Fruit fly (Drosophila melanogaster) whole organism, embryonic: Measurements from ENCODE around the gene CG13654.
A peak's percentile ranks its signal among the peaks of the same experiment; 100 is the strongest.

ENCODE experiments used
- Abd-B ChIP-seq: fragments of 200-800 bp; sonication (Bioruptor generic); optimal IDR thresholded peaks from 2 replicates; lab custom pipeline; 2018; ENCODE audit warnings: missing biosample characterization, mild to moderate bottlenecking, missing genetic modification characterization, moderate library complexity
- Atf-2 ChIP-seq: fragments of 200-800 bp; sonication (Bioruptor generic); optimal IDR thresholded peaks from 2 replicates; lab custom pipeline; 2016; ENCODE audit warnings: missing biosample characterization, missing genetic modification characterization
- Atf3 ChIP-seq: fragments of 200-800 bp; sonication (Bioruptor generic); optimal IDR thresholded peaks from 3 replicates; lab custom pipeline; 2016; ENCODE audit warnings: missing biosample characterization, missing genetic modification characterization
- Awh ChIP-seq: fragments of 200-800 bp; sonication (Bioruptor generic); IDR thresholded peaks from 2 replicates; pipeline ENCODE4, ENCODE4 v1.3.6; 2022; ENCODE audit warnings: missing biosample characterization, missing genetic modification characterization
- B-H1 ChIP-seq: fragments of 200-800 bp; sonication (Bioruptor generic); IDR thresholded peaks from 3 replicates; pipeline ENCODE4 v1.3.6; 2022; ENCODE audit warnings: missing biosample characterization, missing genetic modification characterization
- BEAF-32 ChIP-seq: fragments of 200-800 bp; sonication (Bioruptor generic); optimal IDR thresholded peaks from 3 replicates; lab custom pipeline; 2017; ENCODE audit warnings: missing biosample characterization, missing genetic modification characterization, mild to moderate bottlenecking, moderate library complexity, missing genetic modification reagents
- Bgb ChIP-seq: fragments of 200-800 bp; sonication (Bioruptor generic); IDR thresholded peaks from 2 replicates; pipeline ENCODE4 v1.3.6; 2022; ENCODE audit warnings: missing biosample characterization, missing genetic modification characterization; ENCODE audit not compliant: partially characterized antibody
- CG10366 ChIP-seq: fragments of 200-800 bp; sonication (Bioruptor generic); IDR thresholded peaks from 2 replicates; pipeline ENCODE4 v1.3.6; 2022; ENCODE audit warnings: missing biosample characterization, missing genetic modification characterization
- CG11085 ChIP-seq: fragments of 200-800 bp; sonication (Bioruptor generic); IDR thresholded peaks from 2 replicates; pipeline ENCODE4 v1.3.6; 2022; ENCODE audit warnings: missing biosample characterization, missing genetic modification characterization
- CG11696 ChIP-seq: fragments of 200-800 bp; sonication (Bioruptor generic); IDR thresholded peaks from 2 replicates; pipeline ENCODE4 v1.3.6; 2022; ENCODE audit warnings: missing biosample characterization, missing genetic modification characterization
- CG16815 ChIP-seq: fragments of 200-800 bp; sonication (Bioruptor generic); optimal IDR thresholded peaks from 3 replicates; lab custom pipeline; 2017; ENCODE audit warnings: missing biosample characterization, mild to moderate bottlenecking, missing genetic modification characterization
- CG16863 ChIP-seq: fragments of 200-800 bp; sonication (Bioruptor generic); optimal IDR thresholded peaks from 3 replicates; lab custom pipeline; 2016; ENCODE audit warnings: missing biosample characterization, missing genetic modification characterization
- CG17802 ChIP-seq: fragments of 200-800 bp; sonication (Bioruptor generic); optimal IDR thresholded peaks from 2 replicates; lab custom pipeline; 2018; ENCODE audit warnings: missing biosample characterization, mild to moderate bottlenecking, missing genetic modification characterization, moderate library complexity
- CG18262 ChIP-seq: fragments of 200-800 bp; optimal IDR thresholded peaks from 3 replicates; lab custom pipeline; 2019; ENCODE audit warnings: missing biosample characterization, mild to moderate bottlenecking, missing genetic modification characterization, moderate library complexity
- CG2712 ChIP-seq: fragments of 200-800 bp; optimal IDR thresholded peaks from 3 replicates; lab custom pipeline; 2019; ENCODE audit warnings: missing biosample characterization, mild to moderate bottlenecking, missing genetic modification characterization, moderate library complexity
- CG2889 ChIP-seq: fragments of 200-800 bp; sonication (Bioruptor generic); IDR thresholded peaks from 3 replicates; pipeline ENCODE4 v1.3.6; 2022; ENCODE audit warnings: missing biosample characterization, missing genetic modification characterization
- CG33557 ChIP-seq: fragments of 200-800 bp; sonication (Bioruptor generic); optimal IDR thresholded peaks from 2 replicates; lab custom pipeline; 2019; ENCODE audit warnings: missing biosample characterization, mild to moderate bottlenecking, missing genetic modification characterization, moderate library complexity
- CG3407 ChIP-seq: fragments of 200-800 bp; sonication (Bioruptor generic); optimal IDR thresholded peaks from 2 replicates; lab custom pipeline; 2018; ENCODE audit warnings: missing biosample characterization, mild to moderate bottlenecking, missing genetic modification characterization
- CG6813 ChIP-seq: fragments of 200-800 bp; sonication (Bioruptor generic); optimal IDR thresholded peaks from 2 replicates; lab custom pipeline; 2017; ENCODE audit warnings: missing biosample characterization, missing genetic modification characterization, mild to moderate bottlenecking, moderate library complexity, missing genetic modification reagents
- CG9437 ChIP-seq: fragments of 200-800 bp; sonication (Bioruptor generic); optimal IDR thresholded peaks from 2 replicates; lab custom pipeline; 2018; ENCODE audit warnings: missing biosample characterization, mild to moderate bottlenecking, missing genetic modification characterization
- D19B ChIP-seq: fragments of 200-800 bp; sonication (Bioruptor generic); optimal IDR thresholded peaks from 2 replicates; lab custom pipeline; 2017; ENCODE audit warnings: missing biosample characterization, mild to moderate bottlenecking, missing genetic modification characterization
- Dref ChIP-seq: fragments of 200-800 bp; sonication (Bioruptor generic); IDR thresholded peaks from 2 replicates; pipeline ENCODE4 v1.3.6; 2022; ENCODE audit warnings: missing biosample characterization, missing genetic modification characterization
- Gug ChIP-seq: fragments of 200-800 bp; sonication (Bioruptor generic); IDR thresholded peaks from 4 replicates; pipeline ENCODE4 v1.3.6; 2022; ENCODE audit warnings: missing biosample characterization, missing genetic modification characterization
- HLH3B ChIP-seq: fragments of 200-800 bp; sonication (Bioruptor generic); IDR thresholded peaks from 2 replicates; pipeline ENCODE4 v1.3.6; 2022; ENCODE audit warnings: missing biosample characterization, missing genetic modification characterization
- Hand ChIP-seq: fragments of 200-800 bp; sonication (Bioruptor generic); optimal IDR thresholded peaks from 2 replicates; lab custom pipeline; 2017; ENCODE audit warnings: mild to moderate bottlenecking, missing biosample characterization, missing genetic modification reagents, missing genetic modification characterization
- Max ChIP-seq: fragments of 200-800 bp; sonication (Bioruptor generic); optimal IDR thresholded peaks from 2 replicates; lab custom pipeline; 2016; ENCODE audit warnings: missing biosample characterization, mild to moderate bottlenecking, missing genetic modification characterization
- Taf1 ChIP-seq: fragments of 200-800 bp; sonication (Bioruptor generic); IDR thresholded peaks from 2 replicates; pipeline ENCODE4 v1.3.6; 2022; ENCODE audit warnings: missing biosample characterization, missing genetic modification characterization
- YL-1 ChIP-seq: fragments of 200-800 bp; sonication (Bioruptor generic); optimal IDR thresholded peaks from 3 replicates; lab custom pipeline; 2017; ENCODE audit warnings: missing biosample characterization, mild to moderate bottlenecking, missing genetic modification characterization
- abd-A ChIP-seq: fragments of 200-800 bp; sonication (Bioruptor generic); optimal IDR thresholded peaks from 3 replicates; lab custom pipeline; 2019; ENCODE audit warnings: missing biosample characterization, mild to moderate bottlenecking, missing genetic modification characterization, moderate library complexity
- bab2 ChIP-seq: fragments of 200-800 bp; sonication (Bioruptor generic); optimal IDR thresholded peaks from 2 replicates; lab custom pipeline; 2016; ENCODE audit warnings: missing biosample characterization, missing genetic modification characterization
- cas ChIP-seq: fragments of 200-800 bp; sonication (Bioruptor generic); IDR thresholded peaks from 2 replicates; pipeline ENCODE4 v1.3.6; 2022; ENCODE audit warnings: missing biosample characterization, missing genetic modification characterization
- caup ChIP-seq: fragments of 200-800 bp; sonication (Bioruptor generic); optimal IDR thresholded peaks from 3 replicates; lab custom pipeline; 2017; ENCODE audit warnings: missing biosample characterization, mild to moderate bottlenecking, missing genetic modification characterization, moderate library complexity; ENCODE audit not compliant: severe bottlenecking
- chinmo ChIP-seq: fragments of 200-800 bp; sonication (Bioruptor generic); IDR thresholded peaks from 4 replicates; pipeline ENCODE4 v1.3.6; 2022; ENCODE audit warnings: missing biosample characterization, missing genetic modification characterization; ENCODE audit not compliant: partially characterized antibody
- croc ChIP-seq: fragments of 200-800 bp; sonication (Bioruptor generic); conservative IDR thresholded peaks from 3 replicates; pipeline ENCODE4 v1.3.6; 2022; ENCODE audit warnings: missing biosample characterization, missing genetic modification characterization
- dimm ChIP-seq: fragments of 200-800 bp; sonication (Bioruptor generic); IDR thresholded peaks from 2 replicates; pipeline ENCODE4 v1.3.6; 2022; ENCODE audit warnings: missing biosample characterization, missing genetic modification characterization
- gcm ChIP-seq: fragments of 200-800 bp; sonication (Bioruptor generic); optimal IDR thresholded peaks from 2 replicates; lab custom pipeline; 2019; ENCODE audit warnings: missing biosample characterization, mild to moderate bottlenecking, missing genetic modification characterization, moderate library complexity
- gem ChIP-seq: fragments of 200-800 bp; sonication (Bioruptor generic); optimal IDR thresholded peaks from 2 replicates; lab custom pipeline; 2019; ENCODE audit warnings: missing biosample characterization, mild to moderate bottlenecking, missing genetic modification characterization, moderate library complexity
- h ChIP-seq: fragments of >200 bp; optimal IDR thresholded peaks from 2 replicates; lab custom pipeline; 2017
- hth ChIP-seq: fragments of >200 bp; optimal IDR thresholded peaks from 2 replicates; lab custom pipeline; 2017; ENCODE audit warnings: inconsistent platforms
- klu ChIP-seq: fragments of 200-800 bp; sonication (Bioruptor generic); IDR thresholded peaks from 2 replicates; pipeline ENCODE4 v1.3.6; 2022; ENCODE audit warnings: missing biosample characterization, missing genetic modification characterization
- knrl ChIP-seq: fragments of 200-800 bp; sonication (Bioruptor generic); IDR thresholded peaks from 3 replicates; pipeline ENCODE4 v1.3.6; 2022; ENCODE audit warnings: missing biosample characterization, missing genetic modification characterization; ENCODE audit not compliant: partially characterized antibody
- pum ChIP-seq: fragments of 200-800 bp; sonication (Bioruptor generic); optimal IDR thresholded peaks from 2 replicates; lab custom pipeline; 2016; ENCODE audit warnings: missing biosample characterization, missing genetic modification characterization
- sima ChIP-seq: fragments of 200-800 bp; sonication (Bioruptor generic); optimal IDR thresholded peaks from 2 replicates; lab custom pipeline; 2016; ENCODE audit warnings: missing biosample characterization, missing genetic modification characterization
- so ChIP-seq: fragments of 200-800 bp; sonication (Bioruptor generic); IDR thresholded peaks from 3 replicates; pipeline ENCODE4 v1.3.6; 2022; ENCODE audit warnings: missing biosample characterization, missing genetic modification characterization
- sqz ChIP-seq: fragments of 200-800 bp; sonication (Bioruptor generic); optimal IDR thresholded peaks from 3 replicates; lab custom pipeline; 2018; ENCODE audit warnings: missing biosample characterization, mild to moderate bottlenecking, missing genetic modification characterization
- tap ChIP-seq: fragments of 200-800 bp; optimal IDR thresholded peaks from 3 replicates; lab custom pipeline; 2019; ENCODE audit warnings: missing biosample characterization, mild to moderate bottlenecking, missing genetic modification characterization, moderate library complexity
- toy ChIP-seq: fragments of 200-800 bp; sonication (Bioruptor generic); IDR thresholded peaks from 2 replicates; pipeline ENCODE4 v1.3.6; 2022; ENCODE audit warnings: missing biosample characterization, missing genetic modification characterization
- ttk ChIP-seq: fragments of 200-800 bp; sonication (Bioruptor generic); IDR thresholded peaks from 2 replicates; pipeline ENCODE4 v2.1.2; 2022; ENCODE audit warnings: missing biosample characterization, missing genetic modification characterization
- unc-4 ChIP-seq: fragments of 200-800 bp; sonication (Bioruptor generic); IDR thresholded peaks from 2 replicates; pipeline ENCODE4 v1.3.6; 2022; ENCODE audit warnings: missing biosample characterization, missing genetic modification characterization; ENCODE audit not compliant: partially characterized antibody
- wdn ChIP-seq: fragments of 200-800 bp; sonication (Bioruptor generic); IDR thresholded peaks from 2 replicates; pipeline ENCODE4 v1.3.6; 2022; ENCODE audit warnings: missing biosample characterization, missing genetic modification characterization

CG13654 gene

DNA sequence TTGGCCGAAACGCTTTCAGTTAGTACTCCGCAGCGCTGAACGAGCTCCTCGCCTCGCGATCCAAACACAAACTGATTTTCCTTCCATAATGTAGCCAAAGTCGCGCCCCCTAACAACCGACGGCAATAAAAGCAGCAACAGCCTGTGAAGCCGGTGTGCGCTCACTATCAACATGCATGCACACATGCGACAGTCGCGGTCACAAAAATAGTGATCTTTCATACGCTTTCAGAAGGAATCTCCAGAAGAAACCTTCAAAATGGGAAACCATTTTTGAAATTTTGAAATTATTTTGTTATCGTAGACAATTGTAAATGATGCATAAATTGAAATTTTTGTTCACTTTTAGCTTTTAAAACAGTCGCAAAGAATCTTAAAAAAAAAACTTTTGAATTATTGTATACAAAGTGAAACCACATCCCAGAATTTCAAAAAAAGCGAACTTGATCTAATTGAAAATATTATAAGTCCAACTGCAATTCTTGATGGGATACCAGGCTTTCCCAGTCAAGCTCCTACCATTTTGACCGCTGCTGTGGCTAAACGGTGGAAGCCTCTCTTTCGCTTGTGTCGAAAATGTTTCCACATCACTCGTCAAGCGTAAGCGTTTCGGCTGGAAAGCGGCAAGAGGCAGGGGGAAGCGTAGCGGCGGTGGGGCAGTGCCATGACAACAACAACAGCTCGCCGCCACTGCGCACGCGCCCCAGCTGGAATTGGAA lies 32.8 kb downstream of the CG13654 start, which contains the start of gene Cad96Cb (continued):
- peak; percentile 82 for TF ChIP-seq CG16863 (GFP tag; lab: Kevin White, UChicago)
- TF ChIP-seq ttk, result no peak; the same call in 1 of the 2 replicates
- peak; percentile 91 for TF ChIP-seq CG2712 (tag; lab: Kevin White, UChicago)
- TF ChIP-seq HLH3B, result peak; percentile 59
- peak; percentile 90 for TF ChIP-seq gem (tag; lab: Kevin White, UChicago)
- TF ChIP-seq BEAF-32, result no peak
- peak; percentile 85 for TF ChIP-seq CG3407 (GFP tag; lab: Kevin White, UChicago)
- TF ChIP-seq Max, result peak; percentile 78
- peak; percentile 79 for TF ChIP-seq CG16815 (GFP tag; lab: Kevin White, UChicago)
- peak; percentile 93 for TF ChIP-seq CG33557 (GFP tag; lab: Kevin White, UChicago)
- TF ChIP-seq sima (GFP tag; lab: Kevin White, UChicago), result peak; percentile 30
- TF ChIP-seq h (lab: Kevin White, UChicago), result no peak
- TF ChIP-seq CG6813 (GFP tag; lab: Kevin White, UChicago), result peak; percentile 80
- TF ChIP-seq pum (GFP tag; lab: Kevin White, UChicago), result peak; percentile 79
- TF ChIP-seq YL-1, result peak; percentile 9
- no peak; the same call in 2 of the 3 replicates for TF ChIP-seq B-H1 (GFP tag; lab: Robert Waterston, UW)
- TF ChIP-seq Abd-B (GFP tag; lab: Kevin White, UChicago), result peak; percentile 77
- no peak for TF ChIP-seq wdn (GFP tag; lab: Robert Waterston, UW)
- TF ChIP-seq bab2 (GFP tag; lab: Kevin White, UChicago), result peak; percentile 80
- TF ChIP-seq cas (GFP tag; lab: Robert Waterston, UW), result no peak
- peak; percentile 24 for TF ChIP-seq sqz (GFP tag; lab: Kevin White, UChicago)
- TF ChIP-seq toy (GFP tag; lab: Robert Waterston, UW), result no peak
- TF ChIP-seq chinmo, result no peak
- no peak for TF ChIP-seq knrl
- peak; percentile 66 for TF ChIP-seq caup (GFP tag; lab: Kevin White, UChicago)
- TF ChIP-seq CG9437 (GFP tag; lab: Kevin White, UChicago), result peak; percentile 87
- TF ChIP-seq Dref (GFP tag; lab: Robert Waterston, UW), result no peak
- TF ChIP-seq abd-A (tag; lab: Kevin White, UChicago), result no peak
- TF ChIP-seq gcm (GFP tag; lab: Kevin White, UChicago), result peak; percentile 86
- no peak for TF ChIP-seq CG11085
- peak; percentile 20 for TF ChIP-seq Hand
- peak; percentile 88 for TF ChIP-seq Atf-2
- TF ChIP-seq D19B, result peak; percentile 31
- TF ChIP-seq Bgb (GFP tag; lab: Robert Waterston, UW), result no peak
- TF ChIP-seq CG11696, result peak; percentile 87
- peak; percentile 10; the same call in 1 of the 2 replicates for TF ChIP-seq klu (GFP tag; lab: Robert Waterston, UW)
- peak; percentile 66 for TF ChIP-seq CG17802 (tag; lab: Kevin White, UChicago)
- TF ChIP-seq Taf1 (GFP tag; lab: Robert Waterston, UW), result no peak
- no peak for TF ChIP-seq CG2889
- peak; percentile 66; the same call in 1 of the 3 replicates for TF ChIP-seq so
- peak; percentile 95 for TF ChIP-seq CG18262 (tag; lab: Kevin White, UChicago)
- TF ChIP-seq Gug (GFP tag; lab: Robert Waterston, UW), result peak; percentile 36; the same call in 2 of the 4 replicates
- TF ChIP-seq hth (lab: Kevin White, UChicago), result no peak
- TF ChIP-seq croc (GFP tag; lab: Robert Waterston, UW), result peak; percentile 74
- no peak for TF ChIP-seq tap
- no peak for TF ChIP-seq unc-4 (GFP tag; lab: Robert Waterston, UW)
- peak; percentile 30; the same call in 1 of the 2 replicates for TF ChIP-seq CG10366 (GFP tag; lab: Robert Waterston, UW)
- TF ChIP-seq Awh, result peak; percentile 25; the same call in 1 of the 2 replicates
- peak; percentile 80 for TF ChIP-seq Atf3 (GFP tag; lab: Kevin White, UChicago)
- TF ChIP-seq dimm, result no peak
